Worm (Caenorhabditis elegans): Measurements from ENCODE around the gene rpl-9.

The rpl-9 gene

ce11 chrIII:7582885-7583284 lies 10.3 kb upstream of the rpl-9 start, which contains the start of gene R13A5.10:
R13A5.10 (minus strand) TSS chrIII:7582985.
- TF ChIP-seq tag-97 (GFP tag; IDR thresholded peaks at IDR 0.05), result no peak
- no peak for TF ChIP-seq daf-16 (GFP tag; optimal IDR thresholded peaks at IDR 0.05)
- TF ChIP-seq daf-16 (tag; optimal IDR thresholded peaks at IDR 0.05), result no peak
- TF ChIP-seq nhr-77 (tag; optimal IDR thresholded peaks at IDR 0.05), result no peak
- TF ChIP-seq mxl-2 (GFP tag; conservative IDR thresholded peaks at IDR 0.05), result no peak
- no peak for TF ChIP-seq hmg-1.1 (GFP tag; IDR thresholded peaks at IDR 0.05)
- TF ChIP-seq unc-130 (GFP tag; optimal IDR thresholded peaks at IDR 0.05), result no peak

ce11 chrIII:7580586-7580985 lies 8.0 kb upstream of the rpl-9 start:
- TF ChIP-seq mep-1 (tag; optimal IDR thresholded peaks at IDR 0.05) (peak; percentile 62), ces-1 (GFP tag; optimal IDR thresholded peaks at IDR 0.05) (no peak), nhr-41 (GFP tag; IDR thresholded peaks at IDR 0.05) (no peak), fos-1 (tag; optimal IDR thresholded peaks at IDR 0.05) (no peak), lin-15B (tag; optimal IDR thresholded peaks at IDR 0.05) (no peak), tra-1 (GFP tag; IDR thresholded peaks at IDR 0.05) (no peak), F10B5.3 (tag; optimal IDR thresholded peaks at IDR 0.05) (no peak), mes-2 (tag; optimal IDR thresholded peaks at IDR 0.05; ENCODE audit: poor library complexity, severe bottlenecking) (peak; percentile 3), lin-13 (GFP tag; optimal IDR thresholded peaks at IDR 0.05) (no peak), unc-39 (tag; optimal IDR thresholded peaks at IDR 0.05) (no peak), aha-1 (tag) (peak; percentile 97), ceh-32 (tag; optimal IDR thresholded peaks at IDR 0.05; ENCODE audit: poor library complexity) (no peak), hlh-30 (tag; optimal IDR thresholded peaks at IDR 0.05; ENCODE audit: insufficient read depth) (peak; percentile 8), set-16 (GFP tag; IDR thresholded peaks at IDR 0.05) (no peak), lsy-2 (tag; optimal IDR thresholded peaks at IDR 0.05) (peak; percentile 26 to 66), F37D6.2 (tag; optimal IDR thresholded peaks at IDR 0.05) (no peak), nhr-237 (tag; optimal IDR thresholded peaks at IDR 0.05) (no peak), snpc-1.2 (GFP tag; IDR thresholded peaks at IDR 0.05) (no peak), nhr-48 (tag; optimal IDR thresholded peaks at IDR 0.05) (no peak), aly-2 (tag; optimal IDR thresholded peaks at IDR 0.05) (no peak), skn-1 (tag; optimal IDR thresholded peaks at IDR 0.05) (no peak), rbr-2 (tag; optimal IDR thresholded peaks at IDR 0.05) (peak; percentile 52), unc-62 (GFP tag; optimal IDR thresholded peaks at IDR 0.05 in 1 of 2) (peak in 1 of 2 experiments; percentile 91), unc-62 (tag; optimal IDR thresholded peaks at IDR 0.05) (no peak), attf-4 (tag; optimal IDR thresholded peaks at IDR 0.05) (no peak), arid-1 (GFP tag; conservative IDR thresholded peaks at IDR 0.05) (no peak), Y105C5A.15 (GFP tag; IDR thresholded peaks at IDR 0.05) (no peak), cey-2 (tag; optimal IDR thresholded peaks at IDR 0.05; ENCODE audit: borderline replicate concordance, insufficient read depth) (no peak), ama-1 (optimal IDR thresholded peaks at IDR 0.05) (no peak), hmg-1.1 (GFP tag; IDR thresholded peaks at IDR 0.05) (peak; percentile 60), sdz-12 (GFP tag; optimal IDR thresholded peaks at IDR 0.05) (no peak), F49E8.2 (tag; optimal IDR thresholded peaks at IDR 0.05; ENCODE audit: borderline replicate concordance) (no peak), fkh-10 (GFP tag; optimal IDR thresholded peaks at IDR 0.05) (peak; percentile 18), dmd-8 (GFP tag; IDR thresholded peaks at IDR 0.05) (no peak), Y48G9A.11 (GFP tag; IDR thresholded peaks at IDR 0.05) (no peak), spr-3 (GFP tag; optimal IDR thresholded peaks at IDR 0.05) (no peak), egl-27 (tag; optimal IDR thresholded peaks at IDR 0.05) (no peak), hlh-11 (tag; optimal IDR thresholded peaks at IDR 0.05) (no peak), madf-5 (GFP tag; IDR thresholded peaks at IDR 0.05) (no peak), daf-16 (GFP tag; optimal IDR thresholded peaks at IDR 0.05) (no peak), daf-16 (tag; optimal IDR thresholded peaks at IDR 0.05) (no peak), nhr-11 (tag; optimal IDR thresholded peaks at IDR 0.05) (no peak), zip-2 (tag; optimal IDR thresholded peaks at IDR 0.05) (no peak), mdl-1 (tag; optimal IDR thresholded peaks at IDR 0.05) (peak in 1 of 2 experiments; percentile 3)
